Worm (Caenorhabditis elegans): ENCODE measurements around the gene E04D5.5.

E04D5.5 gene

ce11 chrII:10389776-10390175, 21.3 kb upstream of the E04D5.5 start (continued):
- no peak for TF ChIP-seq T20F7.1 (GFP tag; optimal IDR thresholded peaks at IDR 0.05)
- peak; percentile 17 for TF ChIP-seq zip-2 (tag; optimal IDR thresholded peaks at IDR 0.05)
- TF ChIP-seq ceh-28 (tag; optimal IDR thresholded peaks at IDR 0.05) = no peak
- peak; percentile 75 for TF ChIP-seq nhr-77 (tag; optimal IDR thresholded peaks at IDR 0.05)
- no peak for TF ChIP-seq Y5F2A.4 (GFP tag; optimal IDR thresholded peaks at IDR 0.05)
- TF ChIP-seq hif-1 (tag; optimal IDR thresholded peaks at IDR 0.05) = peak; percentile 13 to 23
- peak; percentile 93 for TF ChIP-seq dmd-6 (GFP tag; IDR thresholded peaks at IDR 0.05)
- peak; percentile 26; the same call in 1 of the 2 replicates for TF ChIP-seq set-16 (GFP tag; IDR thresholded peaks at IDR 0.05)
- TF ChIP-seq madf-5 (GFP tag; IDR thresholded peaks at IDR 0.05) = no peak
- peak; percentile 52 for TF ChIP-seq cey-2 (tag; optimal IDR thresholded peaks at IDR 0.05; ENCODE audit: borderline replicate concordance, insufficient read depth)
- peak in 1 of 2 experiments; percentile 34 for TF ChIP-seq daf-16 (GFP tag; optimal IDR thresholded peaks at IDR 0.05)
- TF ChIP-seq daf-16 (tag; optimal IDR thresholded peaks at IDR 0.05) = peak; percentile 89
- no peak for TF ChIP-seq mdt-29 (GFP tag; IDR thresholded peaks at IDR 0.05)
- no peak for TF ChIP-seq ces-1 (GFP tag; optimal IDR thresholded peaks at IDR 0.05)
- peak; percentile 28; the same call in 1 of the 2 replicates for TF ChIP-seq ctbp-1 (GFP tag; IDR thresholded peaks at IDR 0.05)
- peak; percentile 93 for TF ChIP-seq mxl-3 (GFP tag; optimal IDR thresholded peaks at IDR 0.05)
- peak; percentile 45 for TF ChIP-seq mep-1 (tag; optimal IDR thresholded peaks at IDR 0.05)
- TF ChIP-seq daf-12 (tag; optimal IDR thresholded peaks at IDR 0.05) = no peak
- peak in 1 of 2 experiments; percentile 48 for TF ChIP-seq lsy-2 (tag; optimal IDR thresholded peaks at IDR 0.05)
- TF ChIP-seq daf-8 (GFP tag; IDR thresholded peaks at IDR 0.05) = no peak
- TF ChIP-seq lin-38 (GFP tag; IDR thresholded peaks at IDR 0.05) = peak; percentile 32; the same call in 1 of the 2 replicates
- TF ChIP-seq lim-7 (GFP tag; IDR thresholded peaks at IDR 0.05) = peak; percentile 11; the same call in 1 of the 2 replicates
- peak; percentile 94 for TF ChIP-seq hlh-11 (tag; optimal IDR thresholded peaks at IDR 0.05)
- TF ChIP-seq T26A8.4 (GFP tag; IDR thresholded peaks at IDR 0.05) = peak; percentile 67

ce11 chrII:10390250-10390821, 20.8 kb upstream of the E04D5.5 start:
- TF ChIP-seq T26A8.4 (GFP tag; IDR thresholded peaks at IDR 0.05) = 0 out of 2 replicates have a peak, but pooled peaks have one; percentile 8
- TF ChIP-seq F37D6.2 (tag; optimal IDR thresholded peaks at IDR 0.05) = no peak
- TF ChIP-seq ceh-20 (GFP tag; IDR thresholded peaks at IDR 0.05) = no peak
- TF ChIP-seq mdt-29 (GFP tag; IDR thresholded peaks at IDR 0.05) = no peak
- no peak for TF ChIP-seq dmd-8 (GFP tag; IDR thresholded peaks at IDR 0.05)
- no peak for TF ChIP-seq hmg-1.1 (GFP tag; IDR thresholded peaks at IDR 0.05)
- TF ChIP-seq mep-1 (tag; optimal IDR thresholded peaks at IDR 0.05) = peak; percentile 75
- no peak for TF ChIP-seq Y105C5A.15 (GFP tag; IDR thresholded peaks at IDR 0.05)
- TF ChIP-seq hif-1 (tag; optimal IDR thresholded peaks at IDR 0.05) = peak in 1 of 2 experiments; percentile 6
- TF ChIP-seq jun-1 (tag; optimal IDR thresholded peaks at IDR 0.05) = no peak
- peak in 1 of 2 experiments; percentile 97 for TF ChIP-seq unc-62 (GFP tag; optimal IDR thresholded peaks at IDR 0.05 in 1 of 2)
- no peak for TF ChIP-seq unc-62 (tag; optimal IDR thresholded peaks at IDR 0.05)
- peak; percentile 34 for TF ChIP-seq pqm-1 (tag; optimal IDR thresholded peaks at IDR 0.05)
- TF ChIP-seq nhr-25 (tag; optimal IDR thresholded peaks at IDR 0.05; ENCODE audit: borderline replicate concordance, insufficient read depth) = peak; percentile 39
- TF ChIP-seq spr-1 (tag; optimal IDR thresholded peaks at IDR 0.05) = no peak
- TF ChIP-seq daf-8 (GFP tag; IDR thresholded peaks at IDR 0.05) = no peak
- TF ChIP-seq mxl-2 (GFP tag; conservative IDR thresholded peaks at IDR 0.05) = 0 out of 2 replicates have a peak, but pooled peaks have one; percentile 54
- TF ChIP-seq ceh-28 (tag; optimal IDR thresholded peaks at IDR 0.05) = no peak
- no peak for TF ChIP-seq sdz-12 (GFP tag; optimal IDR thresholded peaks at IDR 0.05)
- TF ChIP-seq F26F4.8 (GFP tag; conservative IDR thresholded peaks at IDR 0.05) = no peak
- TF ChIP-seq fos-1 (tag; optimal IDR thresholded peaks at IDR 0.05) = no peak
- peak; percentile 82 for TF ChIP-seq hlh-11 (tag; optimal IDR thresholded peaks at IDR 0.05)
- TF ChIP-seq lin-13 (GFP tag; optimal IDR thresholded peaks at IDR 0.05) = peak; percentile 54
- no peak for TF ChIP-seq duxl-1 (tag; optimal IDR thresholded peaks at IDR 0.05; ENCODE audit: poor library complexity)
- TF ChIP-seq ces-1 (GFP tag; optimal IDR thresholded peaks at IDR 0.05) = no peak
- no peak for TF ChIP-seq F49E8.2 (tag; optimal IDR thresholded peaks at IDR 0.05; ENCODE audit: borderline replicate concordance)
- TF ChIP-seq zag-1 (tag; optimal IDR thresholded peaks at IDR 0.05) = no peak
- TF ChIP-seq egl-27 (tag; optimal IDR thresholded peaks at IDR 0.05) = no peak
- no peak for TF ChIP-seq daf-19 (GFP tag; conservative IDR thresholded peaks at IDR 0.05)
- TF ChIP-seq zfp-2 (tag; optimal IDR thresholded peaks at IDR 0.05) = no peak
- no peak for TF ChIP-seq zip-2 (tag; optimal IDR thresholded peaks at IDR 0.05)
- TF ChIP-seq nhr-76 (tag; optimal IDR thresholded peaks at IDR 0.05) = no peak
- peak; percentile 18; the same call in 1 of the 2 replicates for TF ChIP-seq zfp-3 (GFP tag; conservative IDR thresholded peaks at IDR 0.05)
- peak; percentile 89 for TF ChIP-seq cey-2 (tag; optimal IDR thresholded peaks at IDR 0.05; ENCODE audit: borderline replicate concordance, insufficient read depth)
